Fruit fly (Drosophila melanogaster) whole organism, embryonic: ENCODE measurements around the gene orion.

Source experiments
- CG10543 ChIP-seq: fragments of 200-800 bp; sonication (Bioruptor generic); optimal IDR thresholded peaks from 3 replicates; lab custom pipeline; 2017; ENCODE audit warnings: missing biosample characterization, mild to moderate bottlenecking, missing genetic modification characterization, moderate library complexity
- CG11085 ChIP-seq: fragments of 200-800 bp; sonication (Bioruptor generic); IDR thresholded peaks from 2 replicates; pipeline ENCODE4 v1.3.6; 2022; ENCODE audit warnings: missing biosample characterization, missing genetic modification characterization
- CG11093 ChIP-seq: fragments of 200-800 bp; sonication (Bioruptor generic); IDR thresholded peaks from 3 replicates; pipeline ENCODE4 v1.3.6; 2022; ENCODE audit warnings: missing biosample characterization, missing genetic modification characterization
- CG12744 ChIP-seq: fragments of 200-800 bp; sonication (Bioruptor generic); optimal IDR thresholded peaks from 2 replicates; lab custom pipeline; 2016; ENCODE audit warnings: missing biosample characterization, missing genetic modification characterization
- CG12942 ChIP-seq: fragments of 200-800 bp; sonication (Bioruptor generic); optimal IDR thresholded peaks from 3 replicates; lab custom pipeline; 2016; ENCODE audit warnings: missing biosample characterization, missing genetic modification characterization
- CG18262 ChIP-seq: fragments of 200-800 bp; optimal IDR thresholded peaks from 3 replicates; lab custom pipeline; 2019; ENCODE audit warnings: missing biosample characterization, mild to moderate bottlenecking, missing genetic modification characterization, moderate library complexity
- CG2116 ChIP-seq: fragments of 200-800 bp; sonication (Bioruptor generic); optimal IDR thresholded peaks from 3 replicates; lab custom pipeline; 2018; ENCODE audit warnings: missing biosample characterization, mild to moderate bottlenecking, missing genetic modification characterization
- CG30431 ChIP-seq: fragments of 200-800 bp; sonication (Bioruptor generic); optimal IDR thresholded peaks from 2 replicates; lab custom pipeline; 2017; ENCODE audit warnings: missing biosample characterization, missing genetic modification characterization
- CG3065 ChIP-seq: fragments of 200-800 bp; sonication (Bioruptor generic); optimal IDR thresholded peaks from 2 replicates; lab custom pipeline; 2016; ENCODE audit warnings: missing biosample characterization, missing genetic modification characterization
- CG3407 ChIP-seq: fragments of 200-800 bp; sonication (Bioruptor generic); optimal IDR thresholded peaks from 2 replicates; lab custom pipeline; 2018; ENCODE audit warnings: missing biosample characterization, mild to moderate bottlenecking, missing genetic modification characterization
- CG34224 ChIP-seq: fragments of 200-800 bp; sonication (Bioruptor generic); IDR thresholded peaks from 3 replicates; pipeline ENCODE4 v1.3.6; 2022; ENCODE audit warnings: missing biosample characterization, missing genetic modification characterization; ENCODE audit not compliant: partially characterized antibody
- CG4404 ChIP-seq: fragments of 200-800 bp; sonication (Bioruptor generic); IDR thresholded peaks from 2 replicates; pipeline ENCODE4 v1.3.6; 2022; ENCODE audit warnings: missing biosample characterization, missing genetic modification characterization
- CG4730 ChIP-seq: fragments of 200-800 bp; sonication (Bioruptor generic); IDR thresholded peaks from 2 replicates; pipeline ENCODE4 v1.3.6; 2022; ENCODE audit warnings: missing biosample characterization, missing genetic modification characterization
- CG4820 ChIP-seq: fragments of 200-800 bp; sonication (Bioruptor generic); optimal IDR thresholded peaks from 3 replicates; lab custom pipeline; 2016; ENCODE audit warnings: missing biosample characterization, missing genetic modification characterization
- CG5245 ChIP-seq: fragments of 200-800 bp; sonication (Bioruptor generic); optimal IDR thresholded peaks from 3 replicates; lab custom pipeline; 2016; ENCODE audit warnings: missing biosample characterization, missing genetic modification characterization
- CG6254 ChIP-seq: fragments of 200-800 bp; sonication (Bioruptor generic); optimal IDR thresholded peaks from 3 replicates; lab custom pipeline; 2017; ENCODE audit warnings: mild to moderate bottlenecking, missing biosample characterization, missing genetic modification reagents, missing genetic modification characterization
- CG6683 ChIP-seq: fragments of 200-800 bp; sonication (Bioruptor generic); optimal IDR thresholded peaks from 2 replicates; lab custom pipeline; 2017; ENCODE audit warnings: missing biosample characterization, mild to moderate bottlenecking, missing genetic modification characterization, missing genetic modification reagents
- CG6791 ChIP-seq: fragments of 200-800 bp; sonication (Bioruptor generic); IDR thresholded peaks from 3 replicates; pipeline ENCODE4 v1.3.6; 2022; ENCODE audit warnings: missing biosample characterization, missing genetic modification characterization; ENCODE audit not compliant: partially characterized antibody
- CG6813 ChIP-seq: fragments of 200-800 bp; sonication (Bioruptor generic); optimal IDR thresholded peaks from 2 replicates; lab custom pipeline; 2017; ENCODE audit warnings: missing biosample characterization, missing genetic modification characterization, mild to moderate bottlenecking, moderate library complexity, missing genetic modification reagents
- CG9609 ChIP-seq: fragments of 200-800 bp; sonication (Bioruptor generic); optimal IDR thresholded peaks from 3 replicates; lab custom pipeline; 2016; ENCODE audit warnings: missing biosample characterization, missing genetic modification characterization
- CkIIα-i1 ChIP-seq: fragments of 200-800 bp; sonication (Bioruptor generic); IDR thresholded peaks from 2 replicates; pipeline ENCODE4 v1.3.6; 2022; ENCODE audit warnings: missing biosample characterization, missing genetic modification characterization
- D ChIP-seq, 2 experiments: fragments of 200-800 bp in 1 of 2; fragments of >200 bp in 1 of 2; sonication (Bioruptor generic) in 1 of 2; optimal IDR thresholded peaks; 2 replicates in 1 of 2; 3 replicates in 1 of 2; lab custom pipeline; 2017; ENCODE audit warnings: mild to moderate bottlenecking in 1 of 2, missing biosample characterization in 1 of 2, missing genetic modification characterization in 1 of 2, missing genetic modification reagents in 1 of 2
- Doc2 ChIP-seq: fragments of 200-800 bp; sonication (Bioruptor generic); IDR thresholded peaks from 2 replicates; pipeline ENCODE4 v1.3.6; 2022; ENCODE audit warnings: missing biosample characterization, missing genetic modification characterization
- Ets65A ChIP-seq: fragments of 200-800 bp; sonication (Bioruptor generic); peaks from one replicate; lab custom pipeline; 2016; ENCODE audit warnings: missing biosample characterization, missing genetic modification characterization
- Fer2 ChIP-seq: fragments of 200-800 bp; sonication (Bioruptor generic); optimal IDR thresholded peaks from 2 replicates; lab custom pipeline; 2018; ENCODE audit warnings: missing biosample characterization, mild to moderate bottlenecking, missing genetic modification characterization, moderate library complexity
- Gsc ChIP-seq: fragments of 200-800 bp; sonication (Bioruptor generic); IDR thresholded peaks from 2 replicates; pipeline ENCODE4 v1.3.6; 2022; ENCODE audit warnings: missing biosample characterization, missing genetic modification characterization
- HLH54F ChIP-seq: fragments of 200-800 bp; sonication (Bioruptor generic); optimal IDR thresholded peaks from 3 replicates; lab custom pipeline; 2016; ENCODE audit warnings: missing biosample characterization, missing genetic modification characterization
- Hey ChIP-seq: fragments of 200-800 bp; sonication (Bioruptor generic); optimal IDR thresholded peaks from 3 replicates; lab custom pipeline; 2018; ENCODE audit warnings: missing biosample characterization, mild to moderate bottlenecking, missing genetic modification characterization
- Scr ChIP-seq: fragments of 200-800 bp; sonication (Bioruptor generic); IDR thresholded peaks from 2 replicates; pipeline ENCODE4 v1.3.6; 2022; ENCODE audit warnings: missing biosample characterization, missing genetic modification characterization; ENCODE audit not compliant: partially characterized antibody
- Spps ChIP-seq: fragments of 200-800 bp; sonication (Bioruptor generic); optimal IDR thresholded peaks from 2 replicates; lab custom pipeline; 2018; ENCODE audit warnings: missing biosample characterization, mild to moderate bottlenecking, missing genetic modification characterization
- abd-A ChIP-seq: fragments of 200-800 bp; sonication (Bioruptor generic); optimal IDR thresholded peaks from 3 replicates; lab custom pipeline; 2019; ENCODE audit warnings: missing biosample characterization, mild to moderate bottlenecking, missing genetic modification characterization, moderate library complexity
- aop ChIP-seq: fragments of 200-800 bp; sonication (Bioruptor generic); IDR thresholded peaks from 2 replicates; pipeline ENCODE4 v1.3.6; 2022; ENCODE audit warnings: missing biosample characterization, missing genetic modification characterization
- ara ChIP-seq: fragments of 200-800 bp; sonication (Bioruptor generic); IDR thresholded peaks from 2 replicates; pipeline ENCODE4 v1.3.6; 2022; ENCODE audit warnings: missing biosample characterization, missing genetic modification characterization
- az2 ChIP-seq: fragments of 200-800 bp; sonication (Bioruptor generic); optimal IDR thresholded peaks from 3 replicates; lab custom pipeline; 2016; ENCODE audit warnings: missing biosample characterization, missing genetic modification characterization
- cad ChIP-seq: fragments of >200 bp; optimal IDR thresholded peaks from 2 replicates; lab custom pipeline; 2017; ENCODE audit warnings: missing biosample characterization, missing genetic modification characterization
- cas ChIP-seq: fragments of 200-800 bp; sonication (Bioruptor generic); IDR thresholded peaks from 2 replicates; pipeline ENCODE4 v1.3.6; 2022; ENCODE audit warnings: missing biosample characterization, missing genetic modification characterization
- chif ChIP-seq, 2 experiments: fragments of 200-800 bp; sonication (Bioruptor generic); optimal IDR thresholded peaks; 3 replicates each; lab custom pipeline; 2016; ENCODE audit warnings: missing biosample characterization in 2 of 2, missing genetic modification characterization in 2 of 2
- ci ChIP-seq: fragments of 200-800 bp; sonication (Bioruptor generic); IDR thresholded peaks from 3 replicates; pipeline ENCODE4 v1.3.6; 2022; ENCODE audit warnings: missing biosample characterization, missing genetic modification characterization
- crol ChIP-seq: fragments of 200-800 bp; sonication (Bioruptor generic); IDR thresholded peaks from 2 replicates; pipeline ENCODE4 v1.3.6; 2022; ENCODE audit warnings: missing biosample characterization, missing genetic modification characterization
- ewg ChIP-seq: fragments of 200-800 bp; sonication (Bioruptor generic); optimal IDR thresholded peaks from 3 replicates; lab custom pipeline; 2017; ENCODE audit warnings: mild to moderate bottlenecking, missing biosample characterization, missing genetic modification reagents, missing genetic modification characterization
- gcm2 ChIP-seq: fragments of 200-800 bp; sonication (Bioruptor generic); optimal IDR thresholded peaks from 2 replicates; lab custom pipeline; 2016; ENCODE audit warnings: missing biosample characterization, missing genetic modification characterization
- grau ChIP-seq: fragments of 200-800 bp; optimal IDR thresholded peaks from 3 replicates; lab custom pipeline; 2019; ENCODE audit warnings: missing biosample characterization, mild to moderate bottlenecking, missing genetic modification characterization, moderate library complexity
- her ChIP-seq: fragments of 200-800 bp; sonication (Bioruptor generic); optimal IDR thresholded peaks from 2 replicates; lab custom pipeline; 2016; ENCODE audit warnings: missing biosample characterization, missing genetic modification characterization
- maf-S ChIP-seq: fragments of 200-800 bp; sonication (Bioruptor generic); optimal IDR thresholded peaks from 2 replicates; lab custom pipeline; 2016; ENCODE audit warnings: missing biosample characterization, missing genetic modification characterization
- peb ChIP-seq: fragments of 200-800 bp; sonication (Bioruptor generic); IDR thresholded peaks from 2 replicates; pipeline ENCODE4 v1.3.6; 2022; ENCODE audit warnings: missing biosample characterization, missing genetic modification characterization
- pita ChIP-seq: fragments of 200-800 bp; sonication (Bioruptor generic); optimal IDR thresholded peaks from 2 replicates; lab custom pipeline; 2017; ENCODE audit warnings: missing biosample characterization, mild to moderate bottlenecking, missing genetic modification characterization
- salm ChIP-seq: fragments of 200-800 bp; sonication (Bioruptor generic); optimal IDR thresholded peaks from 2 replicates; lab custom pipeline; 2018; ENCODE audit warnings: missing biosample characterization, mild to moderate bottlenecking, missing genetic modification characterization
- sim ChIP-seq: fragments of 200-800 bp; sonication (Bioruptor generic); IDR thresholded peaks from 2 replicates; pipeline ENCODE4 v1.3.6; 2022; ENCODE audit warnings: missing biosample characterization, missing genetic modification characterization
- sna ChIP-seq: fragments of 200-800 bp; sonication (Bioruptor generic); IDR thresholded peaks from 2 replicates; pipeline ENCODE4 v1.3.6; 2022; ENCODE audit warnings: missing biosample characterization, missing genetic modification characterization; ENCODE audit not compliant: partially characterized antibody
- wdn ChIP-seq: fragments of 200-800 bp; sonication (Bioruptor generic); IDR thresholded peaks from 2 replicates; pipeline ENCODE4 v1.3.6; 2022; ENCODE audit warnings: missing biosample characterization, missing genetic modification characterization

Gene orion

DNA sequence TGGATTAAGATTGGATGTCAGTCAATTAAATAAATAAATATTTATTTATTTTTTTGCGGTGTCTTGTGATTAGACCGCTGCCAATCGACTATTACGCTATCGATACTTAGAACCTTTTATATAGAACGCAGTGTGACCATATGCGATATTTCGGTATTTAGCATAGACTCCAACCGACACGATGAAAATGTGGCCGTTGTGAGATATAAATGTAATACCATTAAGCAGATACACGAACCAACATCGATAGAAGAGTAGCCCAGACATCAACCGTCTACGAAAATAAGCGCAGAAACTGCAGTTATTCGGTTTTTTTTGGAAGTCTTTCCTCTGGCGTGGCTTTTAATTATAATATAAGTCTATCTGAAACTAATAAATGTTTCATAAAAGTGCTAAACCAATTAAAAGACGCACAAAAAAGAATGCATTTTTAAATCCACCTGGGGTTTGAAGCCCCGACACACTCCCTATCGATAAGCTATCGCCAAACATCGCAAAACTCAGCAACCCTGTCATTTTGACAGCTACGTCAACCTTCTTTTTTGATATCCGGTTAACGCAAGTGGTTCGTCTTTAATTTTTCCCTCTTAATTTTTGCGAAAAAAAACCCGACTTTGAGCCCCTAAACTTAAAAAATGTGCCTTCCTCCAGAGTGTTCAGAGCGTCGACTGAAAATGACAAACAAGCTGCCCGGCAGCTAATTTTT is 13.3 kb downstream of the orion start, which contains the start of the genes Dhdds and RpS14a (continued):
- TF ChIP-seq CG9609 (GFP tag; lab: Kevin White, UChicago) (peak; percentile 41), CG3065 (GFP tag; lab: Kevin White, UChicago) (no peak), gcm2 (GFP tag; lab: Kevin White, UChicago) (no peak), salm (tag; lab: Kevin White, UChicago) (peak; percentile 56), CG18262 (tag; lab: Kevin White, UChicago) (peak; percentile 54), CG2116 (GFP tag; lab: Kevin White, UChicago) (peak; percentile 97), abd-A (tag; lab: Kevin White, UChicago) (no peak), crol (GFP tag; lab: Robert Waterston, UW) (no peak), D (optimal IDR thresholded peaks at IDR 0.05; lab: Kevin White, UChicago) (no peak), D (GFP tag; optimal IDR thresholded peaks at IDR 0.05; lab: Kevin White, UChicago) (peak; percentile 62), ewg (GFP tag; lab: Kevin White, UChicago) (peak; percentile 44), sna (peak; percentile 64; the same call in 1 of the 2 replicates), Hey (no peak), CG34224 (peak; percentile 67; the same call in 2 of the 3 replicates), Spps (tag; lab: Kevin White, UChicago) (peak; percentile 25), CG6254 (GFP tag; lab: Kevin White, UChicago) (no peak), az2 (GFP tag; lab: Kevin White, UChicago) (peak; percentile 17), pita (peak; percentile 86), CG5245 (GFP tag; lab: Kevin White, UChicago) (no peak), ara (no peak), Ets65A (GFP tag; lab: Kevin White, UChicago) (peak; percentile 96), cad (GFP tag; lab: Kevin White, UChicago) (no peak), aop (GFP tag; lab: Robert Waterston, UW) (no peak), Gsc (GFP tag; lab: Robert Waterston, UW) (no peak), CG6683 (no peak), cas (GFP tag; lab: Robert Waterston, UW) (no peak), CG30431 (GFP tag; lab: Kevin White, UChicago) (peak; percentile 20), CG4820 (GFP tag; lab: Kevin White, UChicago) (peak; percentile 58), CG12942 (GFP tag; lab: Kevin White, UChicago) (no peak), Fer2 (tag; lab: Kevin White, UChicago) (no peak), CG11093 (GFP tag; lab: Robert Waterston, UW) (no peak), CG6791 (peak; percentile 71; the same call in 2 of the 3 replicates), HLH54F (peak; percentile 51), peb (GFP tag; lab: Robert Waterston, UW) (no peak), CG12744 (GFP tag; lab: Kevin White, UChicago) (no peak), CG10543 (GFP tag; lab: Kevin White, UChicago) (peak; percentile 65), CG11085 (GFP tag; lab: Robert Waterston, UW) (no peak), Scr (GFP tag; lab: Robert Waterston, UW) (peak; percentile 88), ci (peak; percentile 75), CkIIα-i1 (GFP tag; lab: Robert Waterston, UW) (no peak), grau (peak; percentile 49), CG6813 (GFP tag; lab: Kevin White, UChicago) (peak; percentile 41), maf-S (GFP tag; lab: Kevin White, UChicago) (peak; percentile 18), CG4730 (GFP tag; lab: Robert Waterston, UW) (no peak), Doc2 (no peak), CG3407 (GFP tag; lab: Kevin White, UChicago) (peak; percentile 64), CG4404 (no peak), sim (GFP tag; lab: Robert Waterston, UW) (no peak), chif (GFP tag; optimal IDR thresholded peaks at IDR 0.05; lab: Kevin White, UChicago) (peak; percentile 12 to 59), wdn (GFP tag; lab: Robert Waterston, UW) (no peak), her (GFP tag; lab: Kevin White, UChicago) (peak; percentile 12)
